Fruit fly (Drosophila melanogaster): ENCODE measurements around the gene ergic53.

ergic53 gene

dm6 chr3L:8582105-8582707 lies 47.4 kb downstream of the ergic53 start (continued):
- TF ChIP-seq CG12071 (GFP tag; optimal IDR thresholded peaks at IDR 0.05), result no peak
- no peak for TF ChIP-seq Ada2b (GFP tag; IDR thresholded peaks at IDR 0.05)
- TF ChIP-seq CG4730 (GFP tag; IDR thresholded peaks at IDR 0.05), result no peak
- no peak for TF ChIP-seq CG1233 (GFP tag; optimal IDR thresholded peaks at IDR 0.05)
- TF ChIP-seq Taf1 (GFP tag; IDR thresholded peaks at IDR 0.05), result no peak
- no peak for TF ChIP-seq CG18599 (GFP tag; optimal IDR thresholded peaks at IDR 0.05)
- no peak for TF ChIP-seq gem (tag; optimal IDR thresholded peaks at IDR 0.05)
- TF ChIP-seq Atf3 (GFP tag; optimal IDR thresholded peaks at IDR 0.05), result no peak
- no peak for TF ChIP-seq CG9215 (GFP tag; IDR thresholded peaks at IDR 0.05)
- TF ChIP-seq CG13123 (GFP tag; optimal IDR thresholded peaks at IDR 0.05), result no peak
- TF ChIP-seq CG6683 (GFP tag; optimal IDR thresholded peaks at IDR 0.05), result no peak
- no peak for TF ChIP-seq CG6854 (GFP tag; optimal IDR thresholded peaks at IDR 0.05)
- TF ChIP-seq CG30403 (GFP tag; optimal IDR thresholded peaks at IDR 0.05), result no peak
- TF ChIP-seq Dfd (GFP tag; optimal IDR thresholded peaks at IDR 0.05), result no peak
- TF ChIP-seq MTF-1 (GFP tag; optimal IDR thresholded peaks at IDR 0.05; ENCODE audit: borderline replicate concordance), result no peak
- TF ChIP-seq lilli (GFP tag; optimal IDR thresholded peaks at IDR 0.05), result no peak
- TF ChIP-seq CG14710 (tag; optimal IDR thresholded peaks at IDR 0.05), result no peak
- TF ChIP-seq CG11456 (GFP tag; IDR thresholded peaks at IDR 0.05), result no peak
- TF ChIP-seq cas (GFP tag; IDR thresholded peaks at IDR 0.05), result no peak
- no peak for TF ChIP-seq CG15011 (GFP tag; optimal IDR thresholded peaks at IDR 0.05)
- peak; percentile 76 for TF ChIP-seq Deaf1 (tag; optimal IDR thresholded peaks at IDR 0.05)
- TF ChIP-seq BtbVII (GFP tag; optimal IDR thresholded peaks at IDR 0.05), result no peak
- TF ChIP-seq klu (GFP tag; IDR thresholded peaks at IDR 0.05), result no peak
- TF ChIP-seq CG4820 (GFP tag; optimal IDR thresholded peaks at IDR 0.05), result no peak
- TF ChIP-seq tup (GFP tag; optimal IDR thresholded peaks at IDR 0.05), result no peak
- no peak for TF ChIP-seq CG9817 (tag; optimal IDR thresholded peaks at IDR 0.05)
- no peak for TF ChIP-seq ssp (GFP tag; IDR thresholded peaks at IDR 0.05)
- TF ChIP-seq CG31224 (GFP tag; IDR thresholded peaks at IDR 0.05), result no peak
- no peak for TF ChIP-seq sna (GFP tag; IDR thresholded peaks at IDR 0.05; ENCODE audit: partially characterized antibody)
- TF ChIP-seq Med (GFP tag), result peak; percentile 39
- no peak for TF ChIP-seq Gug (GFP tag; IDR thresholded peaks at IDR 0.05)
- TF ChIP-seq chn (GFP tag; optimal IDR thresholded peaks at IDR 0.05), result no peak
- no peak for TF ChIP-seq ken (GFP tag; IDR thresholded peaks at IDR 0.05)
- TF ChIP-seq kni (GFP tag; optimal IDR thresholded peaks at IDR 0.05), result no peak
- no peak for TF ChIP-seq peb (GFP tag; IDR thresholded peaks at IDR 0.05)
- TF ChIP-seq chinmo (GFP tag; IDR thresholded peaks at IDR 0.05; ENCODE audit: partially characterized antibody), result 0 out of 4 replicates have a peak, but pooled peaks have one; percentile 59
- peak; percentile 54; the same call in 1 of the 2 replicates for TF ChIP-seq CG7372 (GFP tag; IDR thresholded peaks at IDR 0.05)
- TF ChIP-seq slp2 (GFP tag; optimal IDR thresholded peaks at IDR 0.05), result no peak
- peak; percentile 23 for TF ChIP-seq CG10543 (GFP tag; optimal IDR thresholded peaks at IDR 0.05)
- no peak for TF ChIP-seq abd-A (tag; optimal IDR thresholded peaks at IDR 0.05)
- no peak for TF ChIP-seq Sox100B (GFP tag; optimal IDR thresholded peaks at IDR 0.05)
- TF ChIP-seq zfh2 (GFP tag; optimal IDR thresholded peaks at IDR 0.05), result no peak
- no peak for TF ChIP-seq pan (optimal IDR thresholded peaks at IDR 0.05)
- TF ChIP-seq pan (GFP tag; optimal IDR thresholded peaks at IDR 0.05 in 1 of 2, IDR thresholded peaks at IDR 0.05 in 1 of 2), result peak in 1 of 2 experiments; percentile 5
- peak; percentile 12; the same call in 1 of the 2 replicates for TF ChIP-seq Adf1 (GFP tag; IDR thresholded peaks at IDR 0.05)
- no peak for TF ChIP-seq Nf-YC (tag; optimal IDR thresholded peaks at IDR 0.05)
- TF ChIP-seq gcm2 (GFP tag; optimal IDR thresholded peaks at IDR 0.05), result no peak

Data from whole organism, embryonic.